Fruit fly (Drosophila melanogaster) whole organism, embryonic: Measurements from ENCODE around the gene CG1575.

Source experiments
- Bgb ChIP-seq: fragments of 200-800 bp; sonication (Bioruptor generic); IDR thresholded peaks from 2 replicates; pipeline ENCODE4 v1.3.6; 2022; ENCODE audit warnings: missing biosample characterization, missing genetic modification characterization; ENCODE audit not compliant: partially characterized antibody
- Blimp-1 ChIP-seq: fragments of 200-800 bp; sonication (Bioruptor generic); optimal IDR thresholded peaks from 3 replicates; lab custom pipeline; 2018; ENCODE audit warnings: missing biosample characterization, missing genetic modification characterization, mild to moderate bottlenecking, moderate library complexity, missing genetic modification reagents
- Bteb2 ChIP-seq: fragments of 200-800 bp; sonication (Bioruptor generic); optimal IDR thresholded peaks from 2 replicates; lab custom pipeline; 2016; ENCODE audit warnings: missing biosample characterization, missing genetic modification characterization
- CG10462 ChIP-seq: fragments of 200-800 bp; sonication (Bioruptor generic); optimal IDR thresholded peaks from 2 replicates; lab custom pipeline; 2016; ENCODE audit warnings: missing biosample characterization, missing genetic modification characterization
- CG11695 ChIP-seq: fragments of 200-800 bp; sonication (Bioruptor generic); IDR thresholded peaks from 3 replicates; pipeline ENCODE4 v1.3.6; 2022; ENCODE audit warnings: missing biosample characterization, missing genetic modification characterization
- CG12769 ChIP-seq: fragments of 200-800 bp; sonication (Bioruptor generic); optimal IDR thresholded peaks from 2 replicates; lab custom pipeline; 2019; ENCODE audit warnings: missing biosample characterization, mild to moderate bottlenecking, missing genetic modification characterization, moderate library complexity
- CG13624 ChIP-seq: fragments of 200-800 bp; sonication (Bioruptor generic); optimal IDR thresholded peaks from 2 replicates; lab custom pipeline; 2016; ENCODE audit warnings: missing biosample characterization, missing genetic modification characterization
- CG17328 ChIP-seq: fragments of 200-800 bp; sonication (Bioruptor generic); IDR thresholded peaks from 2 replicates; pipeline ENCODE4 v1.3.6; 2022; ENCODE audit warnings: missing biosample characterization, missing genetic modification characterization
- CG17385 ChIP-seq: fragments of 200-800 bp; sonication (Bioruptor generic); optimal IDR thresholded peaks from 3 replicates; lab custom pipeline; 2018; ENCODE audit warnings: missing biosample characterization, mild to moderate bottlenecking, missing genetic modification characterization
- CG34376 ChIP-seq: fragments of 200-800 bp; sonication (Bioruptor generic); optimal IDR thresholded peaks from 2 replicates; lab custom pipeline; 2018; ENCODE audit warnings: missing biosample characterization, mild to moderate bottlenecking, missing genetic modification characterization
- CG4730 ChIP-seq: fragments of 200-800 bp; sonication (Bioruptor generic); IDR thresholded peaks from 2 replicates; pipeline ENCODE4 v1.3.6; 2022; ENCODE audit warnings: missing biosample characterization, missing genetic modification characterization
- CG9609 ChIP-seq: fragments of 200-800 bp; sonication (Bioruptor generic); optimal IDR thresholded peaks from 3 replicates; lab custom pipeline; 2016; ENCODE audit warnings: missing biosample characterization, missing genetic modification characterization
- CG9932 ChIP-seq: fragments of 200-800 bp; sonication (Bioruptor generic); IDR thresholded peaks from 2 replicates; pipeline ENCODE4 v1.3.6; 2022; ENCODE audit warnings: missing biosample characterization, missing genetic modification characterization
- Eip74EF ChIP-seq, 2 experiments: fragments of 200-800 bp in 1 of 2; fragments of >200 bp in 1 of 2; sonication (Bioruptor generic) in 1 of 2; optimal IDR thresholded peaks; 2 replicates each; lab custom pipeline; 2017 to 2019; ENCODE audit warnings: missing biosample characterization in 2 of 2, missing genetic modification characterization in 2 of 2, mild to moderate bottlenecking in 1 of 2, moderate library complexity in 1 of 2
- Ets65A ChIP-seq: fragments of 200-800 bp; sonication (Bioruptor generic); peaks from one replicate; lab custom pipeline; 2016; ENCODE audit warnings: missing biosample characterization, missing genetic modification characterization
- Hr78 ChIP-seq, 2 experiments: fragments of 200-800 bp in 1 of 2; fragments of >200 bp in 1 of 2; sonication (Bioruptor generic) in 1 of 2; optimal IDR thresholded peaks; 2 replicates each; lab custom pipeline; 2017 to 2019; ENCODE audit warnings: missing biosample characterization in 2 of 2, missing genetic modification characterization in 2 of 2, mild to moderate bottlenecking in 1 of 2, moderate library complexity in 1 of 2
- Lhr ChIP-seq: fragments of 200-800 bp; sonication (Bioruptor generic); optimal IDR thresholded peaks from 3 replicates; lab custom pipeline; 2017; ENCODE audit warnings: mild to moderate bottlenecking, missing biosample characterization, missing genetic modification reagents, missing genetic modification characterization
- MTF-1 ChIP-seq: fragments of 200-800 bp; sonication (Bioruptor generic); optimal IDR thresholded peaks from 2 replicates; lab custom pipeline; 2018; ENCODE audit warnings: missing biosample characterization, mild to moderate bottlenecking, missing genetic modification characterization, borderline replicate concordance
- Mrtf ChIP-seq: fragments of 200-800 bp; sonication (Bioruptor generic); IDR thresholded peaks from 3 replicates; pipeline ENCODE4 v1.3.6; 2022; ENCODE audit warnings: missing biosample characterization, missing genetic modification characterization
- Myb ChIP-seq: fragments of 200-800 bp; sonication (Bioruptor generic); optimal IDR thresholded peaks from 2 replicates; lab custom pipeline; 2016; ENCODE audit warnings: missing biosample characterization, missing genetic modification characterization
- Neu2 ChIP-seq: fragments of 200-800 bp; sonication (Bioruptor generic); optimal IDR thresholded peaks from 3 replicates; lab custom pipeline; 2016; ENCODE audit warnings: missing biosample characterization, missing genetic modification characterization, borderline replicate concordance
- Nf-YC ChIP-seq: fragments of 200-800 bp; optimal IDR thresholded peaks from 3 replicates; lab custom pipeline; 2019; ENCODE audit warnings: missing biosample characterization, mild to moderate bottlenecking, missing genetic modification characterization, moderate library complexity
- Oaz ChIP-seq: fragments of 200-800 bp; sonication (Bioruptor generic); IDR thresholded peaks from 2 replicates; pipeline ENCODE4 v1.3.6; 2022; ENCODE audit warnings: missing biosample characterization, missing genetic modification characterization
- Poxn ChIP-seq: fragments of 200-800 bp; sonication (Bioruptor generic); IDR thresholded peaks from 2 replicates; pipeline ENCODE4 v1.3.6; 2022; ENCODE audit warnings: missing biosample characterization, missing genetic modification characterization
- Scr ChIP-seq: fragments of 200-800 bp; sonication (Bioruptor generic); IDR thresholded peaks from 2 replicates; pipeline ENCODE4 v1.3.6; 2022; ENCODE audit warnings: missing biosample characterization, missing genetic modification characterization; ENCODE audit not compliant: partially characterized antibody
- Sox100B ChIP-seq: fragments of 200-800 bp; sonication (Bioruptor generic); optimal IDR thresholded peaks from 3 replicates; lab custom pipeline; 2018; ENCODE audit warnings: missing biosample characterization, mild to moderate bottlenecking, missing genetic modification characterization
- Spps ChIP-seq: fragments of 200-800 bp; sonication (Bioruptor generic); optimal IDR thresholded peaks from 2 replicates; lab custom pipeline; 2018; ENCODE audit warnings: missing biosample characterization, mild to moderate bottlenecking, missing genetic modification characterization
- Ssrp ChIP-seq: fragments of 200-800 bp; sonication (Bioruptor generic); optimal IDR thresholded peaks from 2 replicates; lab custom pipeline; 2018; ENCODE audit warnings: missing biosample characterization, mild to moderate bottlenecking, missing genetic modification characterization, moderate library complexity
- Usf ChIP-seq: fragments of 200-800 bp; sonication (Bioruptor generic); optimal IDR thresholded peaks from 2 replicates; lab custom pipeline; 2017; ENCODE audit warnings: missing genotype, missing biosample characterization, missing genetic modification characterization
- az2 ChIP-seq: fragments of 200-800 bp; sonication (Bioruptor generic); optimal IDR thresholded peaks from 3 replicates; lab custom pipeline; 2016; ENCODE audit warnings: missing biosample characterization, missing genetic modification characterization
- br ChIP-seq: fragments of >200 bp; optimal IDR thresholded peaks from 2 replicates; lab custom pipeline; 2017
- btn ChIP-seq: fragments of 200-800 bp; sonication (Bioruptor generic); optimal IDR thresholded peaks from 2 replicates; lab custom pipeline; 2016; ENCODE audit warnings: missing biosample characterization, missing genetic modification characterization
- cg ChIP-seq: fragments of 200-800 bp; sonication (Bioruptor generic); optimal IDR thresholded peaks from 3 replicates; lab custom pipeline; 2019; ENCODE audit warnings: missing biosample characterization, mild to moderate bottlenecking, missing genetic modification characterization, moderate library complexity
- crol ChIP-seq: fragments of 200-800 bp; sonication (Bioruptor generic); IDR thresholded peaks from 2 replicates; pipeline ENCODE4 v1.3.6; 2022; ENCODE audit warnings: missing biosample characterization, missing genetic modification characterization
- crp ChIP-seq, 2 experiments: fragments of 200-800 bp; sonication (Bioruptor generic); optimal IDR thresholded peaks; 2 replicates in 1 of 2; 3 replicates in 1 of 2; lab custom pipeline; 2017; ENCODE audit warnings: missing biosample characterization in 2 of 2, missing genetic modification characterization in 2 of 2, mild to moderate bottlenecking in 1 of 2, moderate library complexity in 1 of 2
- disco-r ChIP-seq: fragments of 200-800 bp; sonication (Bioruptor generic); optimal IDR thresholded peaks from 2 replicates; lab custom pipeline; 2016; ENCODE audit warnings: missing biosample characterization, missing genetic modification characterization
- gcm ChIP-seq: fragments of 200-800 bp; sonication (Bioruptor generic); optimal IDR thresholded peaks from 2 replicates; lab custom pipeline; 2019; ENCODE audit warnings: missing biosample characterization, mild to moderate bottlenecking, missing genetic modification characterization, moderate library complexity
- her ChIP-seq: fragments of 200-800 bp; sonication (Bioruptor generic); optimal IDR thresholded peaks from 2 replicates; lab custom pipeline; 2016; ENCODE audit warnings: missing biosample characterization, missing genetic modification characterization
- jing ChIP-seq: fragments of 200-800 bp; sonication (Bioruptor generic); optimal IDR thresholded peaks from 2 replicates; lab custom pipeline; 2018; ENCODE audit warnings: missing biosample characterization, mild to moderate bottlenecking, missing genetic modification characterization
- kah ChIP-seq: fragments of 200-800 bp; sonication (Bioruptor generic); optimal IDR thresholded peaks from 2 replicates; lab custom pipeline; 2018; ENCODE audit warnings: missing biosample characterization, mild to moderate bottlenecking, missing genetic modification characterization
- kni ChIP-seq: fragments of 200-800 bp; sonication (Bioruptor generic); optimal IDR thresholded peaks from 3 replicates; lab custom pipeline; 2017; ENCODE audit warnings: mild to moderate bottlenecking, missing biosample characterization, missing genetic modification reagents, missing genetic modification characterization
- schlank ChIP-seq: fragments of 200-800 bp; sonication (Bioruptor generic); optimal IDR thresholded peaks from 2 replicates; lab custom pipeline; 2018; ENCODE audit warnings: missing biosample characterization, mild to moderate bottlenecking, missing genetic modification characterization
- sd ChIP-seq: fragments of 200-800 bp; sonication (Bioruptor generic); optimal IDR thresholded peaks from 3 replicates; lab custom pipeline; 2018; ENCODE audit warnings: missing biosample characterization, mild to moderate bottlenecking, missing genetic modification characterization, moderate library complexity
- seq ChIP-seq: fragments of 200-800 bp; sonication (Bioruptor generic); IDR thresholded peaks from 2 replicates; pipeline ENCODE4 v1.3.6; 2022; ENCODE audit warnings: missing biosample characterization, missing genetic modification characterization
- slbo ChIP-seq: fragments of 200-800 bp; sonication (Bioruptor generic); IDR thresholded peaks from 2 replicates; pipeline ENCODE4 v1.3.6; 2022; ENCODE audit warnings: missing biosample characterization, missing genetic modification characterization
- sug ChIP-seq: fragments of 200-800 bp; optimal IDR thresholded peaks from 2 replicates; lab custom pipeline; 2019; ENCODE audit warnings: missing biosample characterization, mild to moderate bottlenecking, missing genetic modification characterization, moderate library complexity
- vvl ChIP-seq: fragments of 200-800 bp; sonication (Bioruptor generic); IDR thresholded peaks from 2 replicates; pipeline ENCODE4 v1.3.6; 2022; ENCODE audit warnings: missing biosample characterization, missing genetic modification characterization
- zf30C ChIP-seq: fragments of 200-800 bp; sonication (Bioruptor generic); optimal IDR thresholded peaks from 3 replicates; lab custom pipeline; 2018; ENCODE audit warnings: missing biosample characterization, mild to moderate bottlenecking, missing genetic modification characterization

Gene CG1575

dm6 chrX:8092075-8092682, 24.6 kb upstream of the CG1575 start (continued):
- TF ChIP-seq schlank (tag; lab: Kevin White, UChicago), result peak; percentile 77
- peak; percentile 88 for TF ChIP-seq jing
- TF ChIP-seq Spps (tag; lab: Kevin White, UChicago), result peak; percentile 83
- TF ChIP-seq CG9609 (GFP tag; lab: Kevin White, UChicago), result peak; percentile 78
- peak; percentile 90 for TF ChIP-seq CG10462 (GFP tag; lab: Kevin White, UChicago)
- peak in 1 of 2 experiments; percentile 94 for TF ChIP-seq Eip74EF (GFP tag; optimal IDR thresholded peaks at IDR 0.05; lab: Kevin White, UChicago)
- TF ChIP-seq disco-r (GFP tag; lab: Kevin White, UChicago), result peak; percentile 69
- peak; percentile 57 for TF ChIP-seq her (GFP tag; lab: Kevin White, UChicago)
- TF ChIP-seq Lhr (GFP tag; lab: Kevin White, UChicago), result peak; percentile 80
- peak; percentile 28 for TF ChIP-seq Myb (GFP tag; lab: Kevin White, UChicago)
- TF ChIP-seq Mrtf (GFP tag; lab: Robert Waterston, UW), result peak; percentile 86
- no peak for TF ChIP-seq Neu2 (GFP tag; lab: Kevin White, UChicago)
- peak; percentile 92 for TF ChIP-seq slbo (GFP tag; lab: Robert Waterston, UW)
- peak; percentile 87 for TF ChIP-seq CG9932 (GFP tag; lab: Robert Waterston, UW)
- peak; percentile 94 for TF ChIP-seq az2 (GFP tag; lab: Kevin White, UChicago)
- TF ChIP-seq seq (GFP tag; lab: Robert Waterston, UW), result peak; percentile 93
- TF ChIP-seq kah (GFP tag; lab: Kevin White, UChicago), result peak; percentile 87
- TF ChIP-seq gcm, result peak; percentile 93
- TF ChIP-seq MTF-1, result peak; percentile 65
- no peak for TF ChIP-seq Scr (GFP tag; lab: Robert Waterston, UW)
- TF ChIP-seq btn (GFP tag; lab: Kevin White, UChicago), result peak; percentile 6
- TF ChIP-seq Ssrp (tag; lab: Kevin White, UChicago), result peak; percentile 93
- peak; percentile 94 for TF ChIP-seq CG11695 (GFP tag; lab: Robert Waterston, UW)
- peak; percentile 79 for TF ChIP-seq Usf
- peak; percentile 94 for TF ChIP-seq CG17385 (GFP tag; lab: Kevin White, UChicago)
- no peak for TF ChIP-seq cg
- peak; percentile 84 for TF ChIP-seq Oaz (GFP tag; lab: Robert Waterston, UW)
- peak; percentile 59 for TF ChIP-seq Poxn (GFP tag; lab: Robert Waterston, UW)
- peak; percentile 97 for TF ChIP-seq Sox100B (GFP tag; lab: Kevin White, UChicago)
- TF ChIP-seq zf30C, result peak; percentile 93
- TF ChIP-seq Nf-YC, result peak; percentile 91
- peak; percentile 95 for TF ChIP-seq kni (GFP tag; lab: Kevin White, UChicago)
- TF ChIP-seq CG4730, result peak; percentile 88
- peak; percentile 81 for TF ChIP-seq CG17328 (GFP tag; lab: Robert Waterston, UW)
- TF ChIP-seq vvl (GFP tag; lab: Robert Waterston, UW), result peak; percentile 91
- peak; percentile 85 for TF ChIP-seq Bteb2 (GFP tag; lab: Kevin White, UChicago)
- TF ChIP-seq, all 482 proteins: peak for 420

DNA sequence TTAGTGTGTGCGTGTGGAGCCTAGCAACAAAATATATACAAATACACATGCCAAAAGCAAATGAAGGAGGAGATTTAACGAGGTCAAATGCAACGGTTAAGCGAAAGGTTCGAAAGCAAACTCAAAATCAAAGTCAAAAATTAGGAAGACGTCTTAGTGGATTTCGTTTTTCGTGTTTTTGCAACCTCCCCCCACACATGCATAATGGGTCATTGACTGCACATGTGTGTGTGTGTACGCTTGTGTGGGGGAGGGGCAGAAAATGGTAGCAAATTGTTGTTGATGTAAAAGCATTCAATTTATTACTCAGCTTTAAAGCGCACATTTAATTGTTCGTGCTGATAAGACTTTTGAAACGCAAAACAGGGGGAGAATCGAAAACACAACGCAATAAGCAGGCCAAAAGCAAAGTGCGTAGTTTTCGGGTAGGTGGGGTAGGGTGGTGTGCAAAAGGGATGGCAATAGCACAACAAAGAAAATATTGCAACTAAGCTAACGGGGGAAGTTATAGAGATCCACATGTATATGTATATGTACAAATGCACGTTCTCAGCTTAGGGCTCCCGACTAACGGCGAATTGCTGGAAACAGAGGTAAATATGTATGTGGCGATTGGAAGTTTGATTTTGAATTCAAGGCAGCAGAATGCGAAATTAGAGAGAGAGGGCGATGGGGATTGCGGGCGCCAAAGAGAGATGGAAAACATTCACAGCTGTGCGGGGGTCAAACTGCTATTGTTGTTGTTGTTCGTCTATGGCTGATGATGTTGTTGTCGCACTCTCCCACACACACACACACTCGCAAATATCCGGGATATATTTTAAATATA, 23.7 kb upstream of the CG1575 start:
- peak; percentile 23 for TF ChIP-seq CG12769 (tag; lab: Kevin White, UChicago)
- TF ChIP-seq Ets65A (GFP tag; lab: Kevin White, UChicago), result peak; percentile 59
- peak; percentile 21 for TF ChIP-seq kni (GFP tag; lab: Kevin White, UChicago)
- TF ChIP-seq CG13624 (GFP tag; lab: Kevin White, UChicago), result peak; percentile 95
- TF ChIP-seq CG34376 (GFP tag; lab: Kevin White, UChicago), result peak; percentile 4
- TF ChIP-seq Hr78 (GFP tag; optimal IDR thresholded peaks at IDR 0.05; lab: Kevin White, UChicago), result peak in 1 of 2 experiments; percentile 80
- peak; percentile 45 for TF ChIP-seq crol (GFP tag; lab: Robert Waterston, UW)
- peak; percentile 78 for TF ChIP-seq sug (tag; lab: Kevin White, UChicago)
- TF ChIP-seq Blimp-1, result no peak
- 0 out of 2 replicates have a peak, but pooled peaks have one; percentile 16 for TF ChIP-seq CG9932 (GFP tag; lab: Robert Waterston, UW)
- TF ChIP-seq sd (tag; lab: Kevin White, UChicago), result peak; percentile 7
- peak in 1 of 2 experiments; percentile 62 for TF ChIP-seq crp (GFP tag; optimal IDR thresholded peaks at IDR 0.05; lab: Kevin White, UChicago)
- no peak for TF ChIP-seq Bgb (GFP tag; lab: Robert Waterston, UW)
- TF ChIP-seq br (lab: Kevin White, UChicago), result no peak
